Worm (Caenorhabditis elegans) whole organism, early embryonic: Measurements from ENCODE around the gene Y37E11B.5.

Experiments
- B0310.2 ChIP-seq: sonication (generic microtip); optimal IDR thresholded peaks from 2 replicates; lab custom pipeline; 2016; ENCODE audit warnings: mild to moderate bottlenecking, missing genetic modification characterization, missing compliant biosample characterization
- F13C5.2 ChIP-seq: sonication (generic microtip); optimal IDR thresholded peaks from 2 replicates; lab custom pipeline; 2017; ENCODE audit warnings: mild to moderate bottlenecking, missing genetic modification characterization, inconsistent platforms, missing compliant biosample characterization
- aly-1 ChIP-seq: sonication (generic microtip); optimal IDR thresholded peaks from 2 replicates; lab custom pipeline; 2016; ENCODE audit warnings: missing genetic modification characterization, missing compliant biosample characterization
- ama-1 ChIP-seq: fragments of 150-350 bp; optimal IDR thresholded peaks from 2 replicates; lab custom pipeline; 2014
- ceh-13 ChIP-seq: fragments of 200-800 bp; sonication (Bioruptor generic); optimal IDR thresholded peaks from 2 replicates; lab custom pipeline; 2018; ENCODE audit warnings: mild to moderate bottlenecking, missing genetic modification characterization, missing compliant biosample characterization
- ceh-36 ChIP-seq: sonication (generic microtip); optimal IDR thresholded peaks from 2 replicates; lab custom pipeline; 2016; ENCODE audit warnings: missing genetic modification characterization, inconsistent platforms, missing compliant biosample characterization
- ets-7 ChIP-seq: sonication (generic microtip); optimal IDR thresholded peaks from 2 replicates; lab custom pipeline; 2016; ENCODE audit warnings: missing genotype, missing genetic modification characterization, missing compliant biosample characterization
- flt-1 ChIP-seq: fragments of 200-800 bp; sonication (Bioruptor generic); IDR thresholded peaks from 2 replicates; pipeline ENCODE4 v1.3.6; 2022; ENCODE audit warnings: missing genetic modification characterization, missing compliant biosample characterization
- hmbx-1 ChIP-seq: sonication (generic microtip); optimal IDR thresholded peaks from 2 replicates; lab custom pipeline; 2016; ENCODE audit warnings: mild to moderate bottlenecking, missing genetic modification characterization, missing compliant biosample characterization
- hmg-4 ChIP-seq: fragments of 200-800 bp; sonication (Bioruptor generic); optimal IDR thresholded peaks from 2 replicates; lab custom pipeline; 2018; ENCODE audit warnings: mild to moderate bottlenecking, missing genetic modification characterization, missing compliant biosample characterization
- hnd-1 ChIP-seq: sonication (generic microtip); optimal IDR thresholded peaks from 2 replicates; lab custom pipeline; 2016; ENCODE audit warnings: missing genetic modification characterization, missing compliant biosample characterization
- pes-1 ChIP-seq: fragments of 200-800 bp; sonication (Bioruptor generic); IDR thresholded peaks from 2 replicates; pipeline ENCODE4 v1.3.6; 2022; ENCODE audit warnings: missing genetic modification reagents, missing genetic modification characterization, missing compliant biosample characterization
- scrt-1 ChIP-seq: fragments of 200-800 bp; sonication (Bioruptor generic); IDR thresholded peaks from 2 replicates; pipeline ENCODE4 v1.3.6; 2022; ENCODE audit warnings: missing genetic modification characterization, missing compliant biosample characterization
- sea-1 ChIP-seq: fragments of 200-800 bp; sonication (Bioruptor generic); conservative IDR thresholded peaks from 2 replicates; pipeline ENCODE4 v1.3.6; 2022; ENCODE audit warnings: missing genetic modification characterization, missing compliant biosample characterization
- tbx-11 ChIP-seq: fragments of 200-800 bp; sonication (Bioruptor generic); IDR thresholded peaks from 2 replicates; pipeline ENCODE4 v1.3.6; 2022; ENCODE audit warnings: missing genetic modification characterization, missing compliant biosample characterization
- tbx-37 ChIP-seq: fragments of 200-800 bp; sonication (Bioruptor generic); conservative IDR thresholded peaks from 2 replicates; pipeline ENCODE4 v1.3.6; 2022; ENCODE audit warnings: missing genetic modification reagents, missing genetic modification characterization, missing compliant biosample characterization
- tra-4 ChIP-seq: sonication (generic microtip); optimal IDR thresholded peaks from 2 replicates; lab custom pipeline; 2017; ENCODE audit warnings: missing genetic modification characterization, missing compliant biosample characterization

Y37E11B.5 gene

ce11 chrIV:3548315-3548714 is 50.0 kb downstream of the Y37E11B.5 start:
- TF ChIP-seq tbx-37 (GFP tag; lab: Robert Waterston, UW) (no peak), aly-1 (tag; lab: Kevin White, UChicago) (no peak), ama-1 (no peak), hmbx-1 (tag; lab: Kevin White, UChicago) (no peak), sea-1 (GFP tag; lab: Robert Waterston, UW) (no peak), flt-1 (GFP tag; lab: Robert Waterston, UW) (no peak), tbx-11 (no peak), ceh-36 (tag; lab: Kevin White, UChicago) (no peak), tra-4 (tag; lab: Kevin White, UChicago) (no peak), pes-1 (no peak)

ce11 chrIV:3547500-3547899 is 50.9 kb downstream of the Y37E11B.5 start, which contains the start of gene nstp-6:
TSS of gene nstp-6 (minus strand) at chrIV:3547600.
- no peak for TF ChIP-seq F13C5.2 (tag; lab: Kevin White, UChicago)

DNA sequence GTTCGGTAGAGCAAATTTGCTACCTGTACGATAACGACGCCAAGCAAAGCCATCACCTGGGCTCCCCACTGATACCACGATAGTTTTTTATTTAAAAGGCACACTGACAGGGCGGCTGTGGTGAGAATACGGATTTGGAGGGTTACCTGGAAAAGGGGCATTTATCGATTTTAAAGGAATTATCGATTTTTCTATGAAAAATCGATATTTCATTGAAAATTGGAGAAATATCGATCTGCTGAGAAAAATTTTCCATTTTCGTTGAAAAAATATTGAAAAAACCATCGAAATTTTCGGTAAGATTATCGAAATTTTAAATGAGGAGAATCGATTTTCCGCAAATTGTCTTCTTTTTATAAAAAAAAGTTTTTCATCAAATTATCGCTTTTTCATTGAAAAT is 53.3 kb downstream of the Y37E11B.5 start:
- TF ChIP-seq sea-1 (GFP tag; lab: Robert Waterston, UW) (no peak), hmg-4 (GFP tag; lab: Kevin White, UChicago) (no peak), ceh-13 (no peak), F13C5.2 (tag; lab: Kevin White, UChicago) (no peak), tbx-37 (GFP tag; lab: Robert Waterston, UW) (no peak), pes-1 (no peak), hnd-1 (tag; lab: Kevin White, UChicago) (no peak), B0310.2 (tag; lab: Kevin White, UChicago) (no peak), ceh-36 (tag; lab: Kevin White, UChicago) (no peak), ets-7 (tag; lab: Kevin White, UChicago) (no peak), hmbx-1 (tag; lab: Kevin White, UChicago) (no peak), aly-1 (tag; lab: Kevin White, UChicago) (no peak), tbx-11 (no peak), ama-1 (no peak), flt-1 (GFP tag; lab: Robert Waterston, UW) (no peak), tra-4 (tag; lab: Kevin White, UChicago) (no peak), scrt-1 (GFP tag; lab: Robert Waterston, UW) (no peak)
